Worm (Caenorhabditis elegans) whole organism, late embryonic: ENCODE measurements around the gene H38K22.9.

Experiments
- ama-1 ChIP-seq: fragments of 150-350 bp; optimal IDR thresholded peaks from 2 replicates; lab custom pipeline; 2014
- nfya-1 ChIP-seq: sonication (generic microtip); optimal IDR thresholded peaks from 2 replicates; lab custom pipeline; 2017; ENCODE audit warnings: missing genetic modification characterization, mild to moderate bottlenecking, missing compliant biosample characterization, antibody characterized with exemption, moderate library complexity
- odd-2 ChIP-seq: sonication (generic microtip); optimal IDR thresholded peaks from 2 replicates; lab custom pipeline; 2017; ENCODE audit warnings: antibody characterized with exemption, mild to moderate bottlenecking, missing genetic modification characterization, missing compliant biosample characterization
- pqm-1 ChIP-seq: sonication (generic microtip); optimal IDR thresholded peaks from 2 replicates; lab custom pipeline; 2016; ENCODE audit warnings: missing genetic modification characterization, missing compliant biosample characterization
- unc-86 ChIP-seq: sonication (generic microtip); optimal IDR thresholded peaks from 2 replicates; lab custom pipeline; 2016; ENCODE audit warnings: missing genetic modification characterization, missing compliant biosample characterization

DNA sequence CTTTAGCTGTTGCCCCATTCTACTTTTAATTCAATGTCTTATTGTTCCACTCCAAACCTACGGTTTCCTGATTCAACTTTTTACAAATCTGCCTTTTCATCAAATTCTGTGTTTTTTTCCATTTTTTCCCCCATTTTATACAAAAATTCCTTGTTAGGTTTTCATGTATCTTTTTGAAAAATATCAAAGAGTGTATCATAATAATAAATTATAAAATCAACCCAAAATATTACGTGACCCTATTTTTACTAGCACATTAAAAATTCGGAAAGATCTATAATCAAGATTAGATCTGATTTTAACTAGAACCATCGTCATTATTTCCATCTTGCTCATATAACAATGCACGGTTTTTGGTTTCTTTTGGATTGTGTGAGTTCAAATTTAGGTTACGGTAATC is 3.8 kb upstream of the H38K22.9 start, which contains the start of gene H38K22.6:
- TF ChIP-seq nfya-1 (tag; lab: Kevin White, UChicago) (no peak), odd-2 (tag; lab: Kevin White, UChicago) (no peak), ama-1 (lab: Kevin White, UChicago) (no peak), pqm-1 (no peak), unc-86 (tag; lab: Kevin White, UChicago) (no peak)
